Fruit fly (Drosophila melanogaster): ENCODE measurements around the gene CG33995.
A peak's percentile ranks its signal among the peaks of the same experiment; 100 is the strongest.

CG33995 gene

DNA sequence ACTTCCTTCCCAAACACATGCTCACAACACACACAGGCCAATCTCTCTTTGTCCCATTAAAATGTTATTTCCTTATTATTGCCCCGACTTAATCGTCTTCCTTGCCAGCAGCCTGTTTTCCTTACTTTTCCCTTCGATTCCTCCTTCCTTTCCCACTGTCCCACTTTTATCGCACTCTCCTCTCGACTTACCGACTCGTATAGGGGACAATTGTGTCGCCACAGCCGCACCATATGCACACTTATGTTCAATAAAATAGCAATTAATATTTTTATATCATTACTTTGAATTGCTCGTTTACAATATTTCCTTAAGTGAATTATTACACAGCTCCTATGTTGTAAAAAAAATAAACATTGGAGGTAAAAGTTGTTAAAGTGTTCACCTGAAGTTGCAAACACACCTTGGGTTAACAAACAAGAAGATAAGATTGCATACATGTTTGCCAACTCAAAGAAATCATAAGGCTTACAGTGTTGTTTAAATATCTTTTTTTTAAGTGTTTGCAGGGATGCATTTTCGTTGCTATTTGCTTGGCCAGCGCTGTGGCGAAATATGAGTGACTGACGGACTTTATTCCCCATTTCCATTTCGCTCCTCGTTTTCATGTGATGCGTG, 43.9 kb downstream of the CG33995 start (continued):
- TF ChIP-seq nom (GFP tag; optimal IDR thresholded peaks at IDR 0.05) (peak; percentile 84), vnd (GFP tag; IDR thresholded peaks at IDR 0.05; ENCODE audit: partially characterized antibody) (no peak), CG18262 (tag; optimal IDR thresholded peaks at IDR 0.05) (peak; percentile 85), stwl (tag; optimal IDR thresholded peaks at IDR 0.05) (no peak), Atf-2 (GFP tag; optimal IDR thresholded peaks at IDR 0.05) (peak; percentile 62), CG14965 (GFP tag; optimal IDR thresholded peaks at IDR 0.05; ENCODE audit: borderline replicate concordance) (peak; percentile 14), hkb (optimal IDR thresholded peaks at IDR 0.05) (no peak), hkb (GFP tag; IDR thresholded peaks at IDR 0.05) (peak; percentile 79), Oli (tag; optimal IDR thresholded peaks at IDR 0.05) (peak; percentile 85), CG4617 (GFP tag; optimal IDR thresholded peaks at IDR 0.05; ENCODE audit: borderline replicate concordance) (peak; percentile 49), caup (GFP tag; optimal IDR thresholded peaks at IDR 0.05; ENCODE audit: severe bottlenecking) (peak; percentile 66), Bdp1 (GFP tag; optimal IDR thresholded peaks at IDR 0.05) (peak; percentile 46), schlank (tag; optimal IDR thresholded peaks at IDR 0.05) (peak; percentile 36), pita (GFP tag; optimal IDR thresholded peaks at IDR 0.05) (no peak), CG10565 (GFP tag; optimal IDR thresholded peaks at IDR 0.05) (peak; percentile 23), CG11247 (GFP tag; IDR thresholded peaks at IDR 0.05) (peak; percentile 31; the same call in 1 of the 2 replicates), Med (GFP tag) (peak; percentile 93), CG16779 (GFP tag; IDR thresholded peaks at IDR 0.05) (no peak), ash1 (GFP tag; optimal IDR thresholded peaks at IDR 0.05) (no peak), her (GFP tag; optimal IDR thresholded peaks at IDR 0.05) (peak; percentile 51), az2 (GFP tag; optimal IDR thresholded peaks at IDR 0.05) (peak; percentile 78), H15 (GFP tag; IDR thresholded peaks at IDR 0.05) (peak; percentile 56; the same call in 2 of the 3 replicates), ranshi (GFP tag; IDR thresholded peaks at IDR 0.05) (peak; percentile 46; the same call in 1 of the 2 replicates), ATbp (GFP tag; optimal IDR thresholded peaks at IDR 0.05) (peak; percentile 86), hb (GFP tag; IDR thresholded peaks at IDR 0.05; ENCODE audit: partially characterized antibody) (no peak), CG17802 (tag; optimal IDR thresholded peaks at IDR 0.05) (peak; percentile 34), CG3847 (GFP tag; IDR thresholded peaks at IDR 0.05) (peak; percentile 36), CG10543 (GFP tag; optimal IDR thresholded peaks at IDR 0.05) (peak; percentile 57), cas (GFP tag; IDR thresholded peaks at IDR 0.05) (no peak), kni (GFP tag; optimal IDR thresholded peaks at IDR 0.05) (no peak), Scr (GFP tag; IDR thresholded peaks at IDR 0.05; ENCODE audit: partially characterized antibody) (no peak), da (GFP tag; optimal IDR thresholded peaks at IDR 0.05) (peak; percentile 42), jing (GFP tag; optimal IDR thresholded peaks at IDR 0.05) (peak; percentile 67), CG43689 (GFP tag; IDR thresholded peaks at IDR 0.05) (peak; percentile 62; the same call in 1 of the 2 replicates), CG31224 (GFP tag; IDR thresholded peaks at IDR 0.05) (no peak), CG9215 (GFP tag; IDR thresholded peaks at IDR 0.05) (peak; percentile 27; the same call in 1 of the 2 replicates), Side (GFP tag; optimal IDR thresholded peaks at IDR 0.05) (peak; percentile 55), Hmx (GFP tag; optimal IDR thresholded peaks at IDR 0.05) (no peak), sim (GFP tag; IDR thresholded peaks at IDR 0.05) (no peak; the same call in 1 of the 2 replicates), Ada2b (GFP tag; IDR thresholded peaks at IDR 0.05) (peak; percentile 54), lov (optimal IDR thresholded peaks at IDR 0.05) (no peak), lov (GFP tag; IDR thresholded peaks at IDR 0.05) (no peak), nau (GFP tag; optimal IDR thresholded peaks at IDR 0.05) (peak; percentile 86), HmgZ (tag; optimal IDR thresholded peaks at IDR 0.05) (peak; percentile 66), tx (GFP tag; optimal IDR thresholded peaks at IDR 0.05) (peak; percentile 67), z (GFP tag; IDR thresholded peaks at IDR 0.05) (peak; percentile 30; the same call in 1 of the 3 replicates), CG10209 (GFP tag; optimal IDR thresholded peaks at IDR 0.05) (peak; percentile 85), Antp (GFP tag; optimal IDR thresholded peaks at IDR 0.05) (peak; percentile 60), CG17328 (GFP tag; IDR thresholded peaks at IDR 0.05) (peak; percentile 63), ssp (GFP tag; IDR thresholded peaks at IDR 0.05) (no peak; the same call in 1 of the 2 replicates)

Data from whole organism, embryonic.